Worm (Caenorhabditis elegans) whole organism, young adult: ENCODE results near the gene F11F1.1.

Experiments
- Y53F4B.3 ChIP-seq: fragments of 200-800 bp; sonication (Bioruptor generic); IDR thresholded peaks from 2 replicates; pipeline ENCODE4 v1.3.6; 2022; ENCODE audit warnings: missing genetic modification reagents, missing genetic modification characterization, missing compliant biosample characterization
- Y79H2A.3 ChIP-seq: fragments of 200-800 bp; sonication (Bioruptor generic); conservative IDR thresholded peaks from 2 replicates; pipeline ENCODE4 v1.3.6; 2022; ENCODE audit warnings: missing genetic modification reagents, missing genetic modification characterization, missing compliant biosample characterization
- attf-3 ChIP-seq: fragments of 200-800 bp; sonication (Bioruptor generic); conservative IDR thresholded peaks from 2 replicates; pipeline ENCODE4 v1.3.6; 2022; ENCODE audit warnings: missing genetic modification reagents, missing genetic modification characterization, missing compliant biosample characterization
- cebp-1 ChIP-seq, 2 experiments: fragments of 200-800 bp in 1 of 2; sonication (Bioruptor generic) in 1 of 2; sonication (generic microtip) in 1 of 2; IDR thresholded peaks in 1 of 2; optimal IDR thresholded peaks in 1 of 2; 2 replicates each; pipeline versions ENCODE4 v1.3.6 to Lab custom; 2017 to 2022; ENCODE audit warnings: missing compliant biosample characterization in 2 of 2, missing genetic modification characterization in 2 of 2, mild to moderate bottlenecking in 1 of 2, missing genetic modification reagents in 1 of 2, moderate library complexity in 1 of 2
- cebp-2 ChIP-seq: fragments of 200-800 bp; sonication (Bioruptor generic); IDR thresholded peaks from 2 replicates; pipeline ENCODE4 v1.3.6; 2022; ENCODE audit warnings: missing genetic modification characterization, missing compliant biosample characterization
- dpl-1 ChIP-seq: fragments of 150-350 bp; optimal IDR thresholded peaks from 2 replicates; lab custom pipeline; 2014; ENCODE audit warnings: missing biosample characterization, missing genetic modification reagents, missing genetic modification characterization
- egl-18 ChIP-seq: fragments of 200-800 bp; sonication (Bioruptor generic); IDR thresholded peaks from 2 replicates; pipeline ENCODE4 v1.3.6; 2022; ENCODE audit warnings: missing genetic modification reagents, missing genetic modification characterization, missing compliant biosample characterization
- lsl-1 ChIP-seq: fragments of 200-800 bp; sonication (Bioruptor generic); optimal IDR thresholded peaks from 2 replicates; lab custom pipeline; 2018; ENCODE audit warnings: mild to moderate bottlenecking, missing genetic modification characterization, moderate library complexity, missing compliant biosample characterization
- pbrm-1 ChIP-seq: fragments of 200-800 bp; sonication (Bioruptor generic); IDR thresholded peaks from 2 replicates; pipeline ENCODE4 v1.3.6; 2022; ENCODE audit warnings: missing genetic modification reagents, missing genetic modification characterization, missing compliant biosample characterization
- pha-4 ChIP-seq: fragments of 150-350 bp; sonication (generic microtip); optimal IDR thresholded peaks from 2 replicates; lab custom pipeline; 2014; ENCODE audit warnings: missing biosample characterization, missing genetic modification reagents, missing genetic modification characterization
- rcor-1 ChIP-seq: fragments of 200-800 bp; sonication (Bioruptor generic); IDR thresholded peaks from 2 replicates; pipeline ENCODE4 v1.3.6; 2022; ENCODE audit warnings: missing genetic modification reagents, missing genetic modification characterization, missing compliant biosample characterization
- snpc-1.3 ChIP-seq: sonication (generic microtip); optimal IDR thresholded peaks from 2 replicates; lab custom pipeline; 2017; ENCODE audit warnings: missing genetic modification characterization, mild to moderate bottlenecking, missing compliant biosample characterization, antibody characterized with exemption, moderate library complexity, missing genotype, missing genetic modification reagents; ENCODE audit not compliant: insufficient read depth
- snpc-4 ChIP-seq, 5 experiments: fragments of 150-350 bp in 1 of 5; sonication (generic microtip) in 4 of 5; optimal IDR thresholded peaks; 2 replicates each; lab custom pipeline; 2014 to 2018; ENCODE audit warnings: missing genetic modification characterization in 5 of 5, missing biosample characterization in 3 of 5, antibody characterized with exemption in 2 of 5, mild to moderate bottlenecking in 2 of 5, missing compliant biosample characterization in 2 of 5, missing genotype in 2 of 5, moderate library complexity in 2 of 5, missing genetic modification reagents in 1 of 5
- ztf-28 ChIP-seq: fragments of 200-800 bp; sonication (Bioruptor generic); IDR thresholded peaks from 2 replicates; pipeline ENCODE4 v1.3.6; 2022; ENCODE audit warnings: missing genetic modification reagents, missing genetic modification characterization, missing compliant biosample characterization

DNA sequence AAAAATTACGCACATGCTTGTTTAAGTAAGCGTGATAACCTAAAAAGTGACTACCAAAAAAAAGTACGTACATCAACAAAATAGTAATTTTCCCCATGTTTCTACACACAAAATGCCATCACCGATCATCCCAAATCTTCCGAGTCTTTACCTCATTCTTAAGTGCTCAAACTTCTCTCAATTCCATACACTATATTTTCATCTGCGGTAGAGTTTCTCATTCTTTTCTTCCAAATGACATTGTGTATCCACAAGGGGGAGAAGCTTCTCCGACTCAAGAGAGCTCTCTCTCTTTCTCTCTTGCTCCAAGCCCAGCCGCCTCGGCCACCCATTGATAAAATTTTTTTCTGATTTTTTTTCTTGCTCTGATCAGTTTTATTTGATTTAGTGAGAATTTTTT lies 14.1 kb downstream of the F11F1.1 start, which contains the start of gene myo-6:
- TF ChIP-seq ztf-28 (no peak), cebp-1 (GFP tag; IDR thresholded peaks at IDR 0.05; lab: Robert Waterston, UW) (no peak), cebp-1 (tag; optimal IDR thresholded peaks at IDR 0.05; lab: Kevin White, UChicago) (no peak), rcor-1 (GFP tag; lab: Robert Waterston, UW) (no peak), attf-3 (GFP tag; lab: Robert Waterston, UW) (no peak), dpl-1 (GFP tag; lab: Kevin White, UChicago) (no peak), Y53F4B.3 (GFP tag; lab: Robert Waterston, UW) (no peak), pbrm-1 (GFP tag; lab: Robert Waterston, UW) (no peak), cebp-2 (GFP tag; lab: Robert Waterston, UW) (no peak), Y79H2A.3 (GFP tag; lab: Robert Waterston, UW) (no peak), pha-4 (tag; lab: Kevin White, UChicago) (no peak), snpc-1.3 (tag; lab: Kevin White, UChicago) (no peak), lsl-1 (no peak), snpc-4 (GFP tag; optimal IDR thresholded peaks at IDR 0.05; lab: Kevin White, UChicago) (no peak), snpc-4 (tag; optimal IDR thresholded peaks at IDR 0.05; lab: Kevin White, UChicago) (no peak), egl-18 (GFP tag; lab: Robert Waterston, UW) (no peak)
